Fruit fly (Drosophila melanogaster): ENCODE data around the gene CG34030.

CG34030 gene

DNA sequence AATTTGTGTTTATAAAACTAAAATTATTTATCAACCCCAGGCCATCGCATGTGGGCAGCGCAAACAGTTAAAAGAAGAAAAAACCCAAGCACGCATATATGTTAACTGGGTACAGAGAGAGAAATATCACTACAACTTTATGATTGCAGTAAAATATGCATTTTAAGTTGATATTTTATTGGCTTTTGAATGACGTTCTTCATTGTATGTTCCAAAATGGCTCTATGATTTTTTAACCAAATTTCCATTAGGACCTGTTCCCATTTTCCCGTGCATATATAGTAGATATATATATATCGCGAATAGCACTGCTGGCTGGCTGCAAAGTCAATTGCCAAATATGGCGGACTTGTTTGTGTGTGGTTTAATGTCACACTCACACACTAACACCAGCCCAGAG lies 21.5 kb upstream of the CG34030 start (continued):
- TF ChIP-seq net (GFP tag; optimal IDR thresholded peaks at IDR 0.05) (peak; percentile 1), achi (GFP tag; optimal IDR thresholded peaks at IDR 0.05) (no peak), Sox14 (GFP tag; optimal IDR thresholded peaks at IDR 0.05) (no peak), CG3919 (GFP tag; optimal IDR thresholded peaks at IDR 0.05) (peak; percentile 27), CG8119 (GFP tag; IDR thresholded peaks at IDR 0.05) (peak; percentile 46; the same call in 2 of the 3 replicates), CG32006 (GFP tag; optimal IDR thresholded peaks at IDR 0.05) (peak; percentile 48), Hr38 (GFP tag; optimal IDR thresholded peaks at IDR 0.05) (no peak), pdm3 (GFP tag; optimal IDR thresholded peaks at IDR 0.05) (peak; percentile 18), CG11902 (GFP tag; optimal IDR thresholded peaks at IDR 0.05) (no peak), topi (GFP tag; optimal IDR thresholded peaks at IDR 0.05) (no peak), Eip93F (GFP tag; optimal IDR thresholded peaks at IDR 0.05) (no peak), dac (GFP tag; optimal IDR thresholded peaks at IDR 0.05) (no peak), CG8632 (GFP tag; optimal IDR thresholded peaks at IDR 0.05) (no peak), Ets96B (tag; optimal IDR thresholded peaks at IDR 0.05) (no peak), CG10631 (GFP tag; optimal IDR thresholded peaks at IDR 0.05) (no peak), CG6808 (GFP tag; optimal IDR thresholded peaks at IDR 0.05) (no peak), eg (GFP tag; IDR thresholded peaks at IDR 0.05) (peak; percentile 77), dsx (GFP tag; optimal IDR thresholded peaks at IDR 0.05; ENCODE audit: poor library complexity, severe bottlenecking) (no peak), salr (GFP tag; optimal IDR thresholded peaks at IDR 0.05) (peak in 1 of 2 experiments; percentile 8), Hr39 (GFP tag; optimal IDR thresholded peaks at IDR 0.05) (peak; percentile 25), CG8319 (GFP tag; optimal IDR thresholded peaks at IDR 0.05) (no peak), OdsH (GFP tag; optimal IDR thresholded peaks at IDR 0.05) (no peak), CG31627 (GFP tag; optimal IDR thresholded peaks at IDR 0.05) (no peak), Sox15 (GFP tag; optimal IDR thresholded peaks at IDR 0.05) (no peak), CG10669 (GFP tag; optimal IDR thresholded peaks at IDR 0.05) (no peak), CG9139 (GFP tag; optimal IDR thresholded peaks at IDR 0.05) (no peak), CG11294 (GFP tag; IDR thresholded peaks at IDR 0.05) (peak; percentile 27; the same call in 1 of the 2 replicates), Sox102F (GFP tag; optimal IDR thresholded peaks at IDR 0.05) (no peak), vri (GFP tag; optimal IDR thresholded peaks at IDR 0.05) (no peak), CG7368 (GFP tag; optimal IDR thresholded peaks at IDR 0.05) (no peak), Blimp-1 (GFP tag; optimal IDR thresholded peaks at IDR 0.05) (no peak), spab (GFP tag; optimal IDR thresholded peaks at IDR 0.05) (no peak)

DNA sequence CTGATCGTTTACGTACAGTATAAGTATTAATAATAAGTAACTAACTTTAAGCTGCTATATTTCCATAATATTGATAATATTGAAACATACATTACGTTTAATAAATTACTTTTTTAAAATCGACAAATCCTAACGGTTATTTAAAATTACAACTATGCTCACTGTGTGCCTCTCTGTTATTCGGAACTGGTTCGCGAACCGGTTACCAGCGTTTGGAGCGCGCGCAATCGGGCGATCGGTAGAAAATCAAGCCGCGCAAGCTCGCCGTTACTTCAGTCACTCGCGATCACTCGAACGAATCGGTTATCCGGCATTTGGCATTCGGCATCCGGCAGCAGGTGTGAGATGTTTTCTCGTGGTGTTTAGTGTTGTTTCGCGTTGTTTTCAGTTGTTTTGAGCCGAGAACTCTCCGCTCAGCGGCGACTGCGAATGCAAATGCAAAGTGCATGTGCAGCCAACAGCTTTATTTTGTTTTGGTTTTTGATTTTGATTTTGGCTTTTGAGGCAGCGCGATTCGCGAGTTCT lies 19.6 kb upstream of the CG34030 start, which contains the start of gene form3:
form3 (plus strand) TSS at position 271 of the 525 bp plus-strand sequence.
- no peak for TF ChIP-seq Sox14 (GFP tag; optimal IDR thresholded peaks at IDR 0.05)
- no peak for TF ChIP-seq esn (GFP tag; optimal IDR thresholded peaks at IDR 0.05)
- TF ChIP-seq CG7368 (GFP tag; optimal IDR thresholded peaks at IDR 0.05), result no peak
- peak; percentile 6 for TF ChIP-seq dsx (GFP tag; optimal IDR thresholded peaks at IDR 0.05; ENCODE audit: poor library complexity, severe bottlenecking)
- no peak for TF ChIP-seq cyc (GFP tag; optimal IDR thresholded peaks at IDR 0.05)
- TF ChIP-seq Hr4 (GFP tag; optimal IDR thresholded peaks at IDR 0.05), result no peak
- no peak for TF ChIP-seq Lpt (GFP tag; optimal IDR thresholded peaks at IDR 0.05)
- TF ChIP-seq topi (GFP tag; optimal IDR thresholded peaks at IDR 0.05), result no peak
- TF ChIP-seq pdm3 (GFP tag; optimal IDR thresholded peaks at IDR 0.05), result no peak
- TF ChIP-seq salr (GFP tag; optimal IDR thresholded peaks at IDR 0.05), result no peak
- TF ChIP-seq CG11294 (GFP tag; IDR thresholded peaks at IDR 0.05), result no peak
- no peak; the same call in 2 of the 3 replicates for TF ChIP-seq eg (GFP tag; IDR thresholded peaks at IDR 0.05)
- TF ChIP-seq Eip93F (GFP tag; optimal IDR thresholded peaks at IDR 0.05), result no peak
- no peak for TF ChIP-seq CG11762 (GFP tag; optimal IDR thresholded peaks at IDR 0.05; ENCODE audit: insufficient read depth)
- peak; percentile 39; the same call in 1 of the 3 replicates for TF ChIP-seq CG6163 (GFP tag; IDR thresholded peaks at IDR 0.05)
- TF ChIP-seq acj6 (GFP tag; optimal IDR thresholded peaks at IDR 0.05), result no peak
- TF ChIP-seq CG4318 (GFP tag; optimal IDR thresholded peaks at IDR 0.05), result no peak
- peak; percentile 86 for TF ChIP-seq CG1621 (tag; optimal IDR thresholded peaks at IDR 0.05)
- no peak for TF ChIP-seq CG16779 (tag; optimal IDR thresholded peaks at IDR 0.05)
- TF ChIP-seq CG8632 (GFP tag; optimal IDR thresholded peaks at IDR 0.05), result no peak
- no peak for TF ChIP-seq Hr39 (GFP tag; optimal IDR thresholded peaks at IDR 0.05)
- no peak for TF ChIP-seq CG3919 (GFP tag; optimal IDR thresholded peaks at IDR 0.05)
- TF ChIP-seq CG15336 (GFP tag; IDR thresholded peaks at IDR 0.05), result no peak
- no peak for TF ChIP-seq CG32006 (GFP tag; optimal IDR thresholded peaks at IDR 0.05)
- no peak for TF ChIP-seq Gug (GFP tag; IDR thresholded peaks at IDR 0.05)
- peak; percentile 29 for TF ChIP-seq Eip78C (GFP tag)
- TF ChIP-seq ss (GFP tag; optimal IDR thresholded peaks at IDR 0.05), result no peak
- no peak for TF ChIP-seq Met (GFP tag; optimal IDR thresholded peaks at IDR 0.05)
- TF ChIP-seq Eip75B (GFP tag; optimal IDR thresholded peaks at IDR 0.05), result no peak
- TF ChIP-seq CG10631 (GFP tag; optimal IDR thresholded peaks at IDR 0.05), result no peak
- TF ChIP-seq CG6276 (GFP tag; optimal IDR thresholded peaks at IDR 0.05), result no peak
- TF ChIP-seq OdsH (GFP tag; optimal IDR thresholded peaks at IDR 0.05), result no peak

All from whole organism, prepupa.